Worm (Caenorhabditis elegans): Measurements from ENCODE around the gene H05C05.2.

ce11 chrIII:2946626-2947168 lies 18.7 kb downstream of the H05C05.2 start, which contains the start of gene H05C05.1:
- TF ChIP-seq lin-13 (GFP tag; optimal IDR thresholded peaks at IDR 0.05), result no peak
- TF ChIP-seq blmp-1 (tag; optimal IDR thresholded peaks at IDR 0.05; ENCODE audit: insufficient read depth), result no peak
- no peak for TF ChIP-seq ztf-11 (tag; optimal IDR thresholded peaks at IDR 0.05)
- no peak for TF ChIP-seq ceh-82 (tag; optimal IDR thresholded peaks at IDR 0.05)
- no peak for TF ChIP-seq nhr-12 (tag; optimal IDR thresholded peaks at IDR 0.05)
- no peak for TF ChIP-seq Y55F3AM.14 (GFP tag; optimal IDR thresholded peaks at IDR 0.05)
- TF ChIP-seq nhr-23 (tag; optimal IDR thresholded peaks at IDR 0.05), result no peak
- no peak for TF ChIP-seq aly-2 (tag; optimal IDR thresholded peaks at IDR 0.05)
- no peak for TF ChIP-seq fos-1 (tag; optimal IDR thresholded peaks at IDR 0.05)
- no peak for TF ChIP-seq snpc-4 (tag; optimal IDR thresholded peaks at IDR 0.05)
- no peak for TF ChIP-seq unc-62 (GFP tag; optimal IDR thresholded peaks at IDR 0.05)
- TF ChIP-seq nhr-77 (tag; optimal IDR thresholded peaks at IDR 0.05), result no peak
- no peak for TF ChIP-seq elt-1 (tag; optimal IDR thresholded peaks at IDR 0.05)
